Worm (Caenorhabditis elegans): ENCODE data around the gene acdh-2.

DNA sequence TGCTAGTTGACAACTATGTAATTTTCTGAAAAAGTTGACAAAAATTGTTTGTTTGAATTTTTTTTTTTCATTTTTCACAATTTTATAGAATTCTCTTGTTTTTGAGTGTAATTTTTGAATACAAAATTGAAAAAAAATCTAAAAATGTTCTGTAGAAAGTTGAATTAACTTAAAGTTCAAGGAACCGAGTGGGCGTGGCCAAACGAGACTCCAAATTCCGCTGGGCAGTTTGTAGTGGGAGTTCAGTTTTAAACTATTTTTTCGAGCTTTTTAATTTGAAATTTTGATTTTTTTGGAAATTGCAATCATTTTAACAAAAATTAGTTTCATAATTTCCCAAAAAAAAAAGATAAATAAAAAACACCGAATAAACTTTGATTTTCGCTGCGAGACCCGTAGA, 10.2 kb downstream of the acdh-2 start:
- TF ChIP-seq tbx-37 (GFP tag; conservative IDR thresholded peaks at IDR 0.05) (no peak), ceh-13 (GFP tag; optimal IDR thresholded peaks at IDR 0.05) (no peak)
